Fruit fly (Drosophila melanogaster) whole organism, embryonic: ENCODE data around the gene hiro.

Experiments
- CG10209 ChIP-seq: fragments of 200-800 bp; sonication (Bioruptor generic); optimal IDR thresholded peaks from 3 replicates; lab custom pipeline; 2017; ENCODE audit warnings: missing biosample characterization, mild to moderate bottlenecking, missing genetic modification characterization, missing genetic modification reagents
- CG11695 ChIP-seq: fragments of 200-800 bp; sonication (Bioruptor generic); IDR thresholded peaks from 3 replicates; pipeline ENCODE4 v1.3.6; 2022; ENCODE audit warnings: missing biosample characterization, missing genetic modification characterization
- CG12219 ChIP-seq: fragments of 200-800 bp; sonication (Bioruptor generic); optimal IDR thresholded peaks from 3 replicates; lab custom pipeline; 2018; ENCODE audit warnings: missing biosample characterization, mild to moderate bottlenecking, missing genetic modification characterization
- CG12769 ChIP-seq: fragments of 200-800 bp; sonication (Bioruptor generic); optimal IDR thresholded peaks from 2 replicates; lab custom pipeline; 2019; ENCODE audit warnings: missing biosample characterization, mild to moderate bottlenecking, missing genetic modification characterization, moderate library complexity
- CG13123 ChIP-seq: fragments of 200-800 bp; sonication (Bioruptor generic); optimal IDR thresholded peaks from 2 replicates; lab custom pipeline; 2016; ENCODE audit warnings: missing biosample characterization, missing genetic modification characterization
- CG16863 ChIP-seq: fragments of 200-800 bp; sonication (Bioruptor generic); optimal IDR thresholded peaks from 3 replicates; lab custom pipeline; 2016; ENCODE audit warnings: missing biosample characterization, missing genetic modification characterization
- CG1792 ChIP-seq: fragments of 200-800 bp; sonication (Bioruptor generic); optimal IDR thresholded peaks from 2 replicates; lab custom pipeline; 2016; ENCODE audit warnings: missing biosample characterization, missing genetic modification characterization
- CG18011 ChIP-seq: fragments of 200-800 bp; sonication (Bioruptor generic); optimal IDR thresholded peaks from 2 replicates; lab custom pipeline; 2017; ENCODE audit warnings: missing biosample characterization, missing genetic modification characterization, mild to moderate bottlenecking, moderate library complexity, missing genotype
- CG2120 ChIP-seq: fragments of 200-800 bp; sonication (Bioruptor generic); optimal IDR thresholded peaks from 3 replicates; lab custom pipeline; 2016; ENCODE audit warnings: missing biosample characterization, missing genetic modification characterization
- CG2712 ChIP-seq: fragments of 200-800 bp; optimal IDR thresholded peaks from 3 replicates; lab custom pipeline; 2019; ENCODE audit warnings: missing biosample characterization, mild to moderate bottlenecking, missing genetic modification characterization, moderate library complexity
- CG31365 ChIP-seq: fragments of 200-800 bp; sonication (Bioruptor generic); optimal IDR thresholded peaks from 2 replicates; lab custom pipeline; 2018; ENCODE audit warnings: missing biosample characterization, mild to moderate bottlenecking, missing genetic modification characterization
- CG31441 ChIP-seq: fragments of 200-800 bp; sonication (Bioruptor generic); IDR thresholded peaks from 2 replicates; pipeline ENCODE4 v1.3.6; 2022; ENCODE audit warnings: missing biosample characterization, missing genetic modification characterization
- CG32767 ChIP-seq: fragments of 200-800 bp; sonication (Bioruptor generic); IDR thresholded peaks from 2 replicates; pipeline ENCODE4 v1.3.6; 2022; ENCODE audit warnings: missing biosample characterization, missing genetic modification characterization
- CG34422 ChIP-seq: fragments of 200-800 bp; sonication (Bioruptor generic); IDR thresholded peaks from 3 replicates; pipeline ENCODE4 v1.3.6; 2022; ENCODE audit warnings: missing biosample characterization, missing genetic modification characterization
- CG4328 ChIP-seq: fragments of 200-800 bp; sonication (Bioruptor generic); optimal IDR thresholded peaks from 3 replicates; lab custom pipeline; 2017; ENCODE audit warnings: missing biosample characterization, missing genetic modification reagents, missing genetic modification characterization
- CG4360 ChIP-seq: fragments of 200-800 bp; sonication (Bioruptor generic); IDR thresholded peaks from 2 replicates; pipeline ENCODE4 v1.3.6; 2022; ENCODE audit warnings: missing biosample characterization, missing genetic modification characterization
- CG8281 ChIP-seq: fragments of 200-800 bp; sonication (Bioruptor generic); optimal IDR thresholded peaks from 2 replicates; lab custom pipeline; 2018; ENCODE audit warnings: missing biosample characterization, mild to moderate bottlenecking, missing genetic modification characterization, moderate library complexity
- CG8478 ChIP-seq: fragments of >200 bp; optimal IDR thresholded peaks from 2 replicates; lab custom pipeline; 2018
- CG8924 ChIP-seq: fragments of 200-800 bp; optimal IDR thresholded peaks from 3 replicates; lab custom pipeline; 2019; ENCODE audit warnings: missing biosample characterization, mild to moderate bottlenecking, missing genetic modification characterization, moderate library complexity
- CkIIα-i1 ChIP-seq: fragments of 200-800 bp; sonication (Bioruptor generic); IDR thresholded peaks from 2 replicates; pipeline ENCODE4 v1.3.6; 2022; ENCODE audit warnings: missing biosample characterization, missing genetic modification characterization
- D ChIP-seq, 2 experiments: fragments of 200-800 bp in 1 of 2; fragments of >200 bp in 1 of 2; sonication (Bioruptor generic) in 1 of 2; optimal IDR thresholded peaks; 2 replicates in 1 of 2; 3 replicates in 1 of 2; lab custom pipeline; 2017; ENCODE audit warnings: mild to moderate bottlenecking in 1 of 2, missing biosample characterization in 1 of 2, missing genetic modification characterization in 1 of 2, missing genetic modification reagents in 1 of 2
- Dip3 ChIP-seq: fragments of 200-800 bp; sonication (Bioruptor generic); optimal IDR thresholded peaks from 3 replicates; lab custom pipeline; 2016; ENCODE audit warnings: missing biosample characterization, missing genetic modification characterization
- Fer1 ChIP-seq: fragments of 200-800 bp; sonication (Bioruptor generic); optimal IDR thresholded peaks from 2 replicates; lab custom pipeline; 2017; ENCODE audit warnings: missing biosample characterization, mild to moderate bottlenecking, missing genetic modification characterization
- GATAe ChIP-seq: fragments of 200-800 bp; sonication (Bioruptor generic); conservative IDR thresholded peaks from 2 replicates; pipeline ENCODE4 v1.3.6; 2022; ENCODE audit warnings: missing biosample characterization, missing genetic modification characterization
- Hmr ChIP-seq: fragments of 200-800 bp; sonication (Bioruptor generic); optimal IDR thresholded peaks from 3 replicates; lab custom pipeline; 2017; ENCODE audit warnings: mild to moderate bottlenecking, missing biosample characterization, missing genetic modification reagents, missing genetic modification characterization
- PHDP ChIP-seq: fragments of 200-800 bp; sonication (Bioruptor generic); optimal IDR thresholded peaks from 3 replicates; lab custom pipeline; 2018; ENCODE audit warnings: missing biosample characterization, mild to moderate bottlenecking, missing genetic modification characterization, moderate library complexity
- Rfx ChIP-seq: fragments of 200-800 bp; sonication (Bioruptor generic); IDR thresholded peaks from 2 replicates; pipeline ENCODE4 v1.3.6; 2022; ENCODE audit warnings: missing biosample characterization, missing genetic modification characterization
- Scr ChIP-seq: fragments of 200-800 bp; sonication (Bioruptor generic); IDR thresholded peaks from 2 replicates; pipeline ENCODE4 v1.3.6; 2022; ENCODE audit warnings: missing biosample characterization, missing genetic modification characterization; ENCODE audit not compliant: partially characterized antibody
- Sox100B ChIP-seq: fragments of 200-800 bp; sonication (Bioruptor generic); optimal IDR thresholded peaks from 3 replicates; lab custom pipeline; 2018; ENCODE audit warnings: missing biosample characterization, mild to moderate bottlenecking, missing genetic modification characterization
- ato ChIP-seq: fragments of 200-800 bp; sonication (Bioruptor generic); IDR thresholded peaks from 2 replicates; pipeline ENCODE4 v1.3.6; 2022; ENCODE audit warnings: missing biosample characterization, missing genetic modification characterization; ENCODE audit not compliant: partially characterized antibody
- bab2 ChIP-seq: fragments of 200-800 bp; sonication (Bioruptor generic); optimal IDR thresholded peaks from 2 replicates; lab custom pipeline; 2016; ENCODE audit warnings: missing biosample characterization, missing genetic modification characterization
- cad ChIP-seq: fragments of >200 bp; optimal IDR thresholded peaks from 2 replicates; lab custom pipeline; 2017; ENCODE audit warnings: missing biosample characterization, missing genetic modification characterization
- chif ChIP-seq, 2 experiments: fragments of 200-800 bp; sonication (Bioruptor generic); optimal IDR thresholded peaks; 3 replicates each; lab custom pipeline; 2016; ENCODE audit warnings: missing biosample characterization in 2 of 2, missing genetic modification characterization in 2 of 2
- crc ChIP-seq: fragments of 200-800 bp; sonication (Bioruptor generic); optimal IDR thresholded peaks from 2 replicates; lab custom pipeline; 2016; ENCODE audit warnings: missing biosample characterization, missing genetic modification characterization
- cwo ChIP-seq: fragments of 200-800 bp; sonication (Bioruptor generic); optimal IDR thresholded peaks from 3 replicates; lab custom pipeline; 2017; ENCODE audit warnings: missing biosample characterization, missing genetic modification characterization, mild to moderate bottlenecking, moderate library complexity, missing genetic modification reagents
- ftz-f1 ChIP-seq: fragments of 200-800 bp; sonication (Bioruptor generic); optimal IDR thresholded peaks from 2 replicates; lab custom pipeline; 2016; ENCODE audit warnings: missing biosample characterization, missing genetic modification characterization
- gsb ChIP-seq: fragments of 200-800 bp; sonication (Bioruptor generic); IDR thresholded peaks from 2 replicates; pipeline ENCODE4 v1.3.6; 2022; ENCODE audit warnings: missing biosample characterization, missing genetic modification characterization
- gt ChIP-seq: fragments of 200-800 bp; sonication (Bioruptor generic); IDR thresholded peaks from 2 replicates; pipeline ENCODE4 v1.3.6; 2022; ENCODE audit warnings: missing biosample characterization, missing genetic modification characterization
- jing ChIP-seq: fragments of 200-800 bp; sonication (Bioruptor generic); optimal IDR thresholded peaks from 2 replicates; lab custom pipeline; 2018; ENCODE audit warnings: missing biosample characterization, mild to moderate bottlenecking, missing genetic modification characterization
- mld ChIP-seq: fragments of 200-800 bp; sonication (Bioruptor generic); IDR thresholded peaks from 3 replicates; pipeline ENCODE4 v1.3.6; 2022; ENCODE audit warnings: missing biosample characterization, missing genetic modification characterization; ENCODE audit not compliant: partially characterized antibody
- nau ChIP-seq: fragments of 200-800 bp; sonication (Bioruptor generic); optimal IDR thresholded peaks from 3 replicates; lab custom pipeline; 2017; ENCODE audit warnings: missing biosample characterization, mild to moderate bottlenecking, missing genetic modification characterization, missing genetic modification reagents
- peb ChIP-seq: fragments of 200-800 bp; sonication (Bioruptor generic); IDR thresholded peaks from 2 replicates; pipeline ENCODE4 v1.3.6; 2022; ENCODE audit warnings: missing biosample characterization, missing genetic modification characterization
- phol ChIP-seq: fragments of 200-800 bp; sonication (Bioruptor generic); optimal IDR thresholded peaks from 3 replicates; lab custom pipeline; 2018; ENCODE audit warnings: missing biosample characterization, mild to moderate bottlenecking, missing genetic modification characterization, moderate library complexity
- pnt ChIP-seq: fragments of 200-800 bp; sonication (Bioruptor generic); optimal IDR thresholded peaks from 3 replicates; lab custom pipeline; 2016; ENCODE audit warnings: missing biosample characterization, missing genetic modification characterization
- prd ChIP-seq, 3 experiments: fragments of >200 bp in 2 of 3; fragments of 200-800 bp in 1 of 3; sonication (Bioruptor generic) in 1 of 3; optimal IDR thresholded peaks in 2 of 3; IDR thresholded peaks in 1 of 3; 2 replicates in 2 of 3; 3 replicates in 1 of 3; pipeline versions ENCODE4 v1.3.6 to Lab custom; 2017 to 2022; ENCODE audit warnings: missing biosample characterization in 1 of 3, missing genetic modification characterization in 1 of 3
- ranshi ChIP-seq: fragments of 200-800 bp; sonication (Bioruptor generic); IDR thresholded peaks from 2 replicates; pipeline ENCODE4 v1.3.6; 2022; ENCODE audit warnings: missing biosample characterization, missing genetic modification characterization
- zen ChIP-seq: fragments of 200-800 bp; sonication (Bioruptor generic); optimal IDR thresholded peaks from 3 replicates; lab custom pipeline; 2018; ENCODE audit warnings: missing biosample characterization, mild to moderate bottlenecking, missing genetic modification characterization, moderate library complexity
- zfh1 ChIP-seq: fragments of 200-800 bp; sonication (Bioruptor generic); IDR thresholded peaks from 3 replicates; pipeline ENCODE4 v1.3.6; 2022; ENCODE audit warnings: missing biosample characterization, missing genetic modification characterization

The hiro gene

dm6 chr3L:725527-726191, 37.9 kb upstream of the hiro start (continued):
- TF ChIP-seq ftz-f1 (GFP tag; lab: Kevin White, UChicago) = no peak
- TF ChIP-seq D (optimal IDR thresholded peaks at IDR 0.05; lab: Kevin White, UChicago) = no peak
- peak; percentile 86 for TF ChIP-seq D (GFP tag; optimal IDR thresholded peaks at IDR 0.05; lab: Kevin White, UChicago)
- no peak for TF ChIP-seq cwo (GFP tag; lab: Kevin White, UChicago)
- TF ChIP-seq bab2 = peak; percentile 82
- peak; percentile 50 for TF ChIP-seq CG1792
- peak; percentile 78 for TF ChIP-seq CG10209 (GFP tag; lab: Kevin White, UChicago)
- peak; percentile 36 for TF ChIP-seq CG8281
- TF ChIP-seq Scr (GFP tag; lab: Robert Waterston, UW) = no peak
- TF ChIP-seq chif (GFP tag; optimal IDR thresholded peaks at IDR 0.05; lab: Kevin White, UChicago) = peak; percentile 84 to 96
- TF ChIP-seq CG16863 (GFP tag; lab: Kevin White, UChicago) = peak; percentile 84
- peak; percentile 51 for TF ChIP-seq PHDP (tag; lab: Kevin White, UChicago)
- no peak for TF ChIP-seq CG8478 (lab: Kevin White, UChicago)
- TF ChIP-seq CG4328 = no peak
- TF ChIP-seq CG8924 (tag; lab: Kevin White, UChicago) = peak; percentile 83
- TF ChIP-seq CG31441 (GFP tag; lab: Robert Waterston, UW) = peak; percentile 85
- TF ChIP-seq Dip3 (GFP tag; lab: Kevin White, UChicago) = no peak
- peak; percentile 64; the same call in 2 of the 3 replicates for TF ChIP-seq CG34422 (GFP tag; lab: Robert Waterston, UW)
- TF ChIP-seq CG13123 (GFP tag; lab: Kevin White, UChicago) = peak; percentile 73
- TF ChIP-seq mld (GFP tag; lab: Robert Waterston, UW) = no peak
- peak; percentile 88 for TF ChIP-seq phol (tag; lab: Kevin White, UChicago)
- peak; percentile 79 for TF ChIP-seq peb (GFP tag; lab: Robert Waterston, UW)
- no peak for TF ChIP-seq nau
- no peak for TF ChIP-seq Fer1
- TF ChIP-seq CkIIα-i1 (GFP tag; lab: Robert Waterston, UW) = no peak
- TF ChIP-seq cad (GFP tag; lab: Kevin White, UChicago) = no peak
- peak; percentile 77; the same call in 1 of the 2 replicates for TF ChIP-seq ranshi (GFP tag; lab: Robert Waterston, UW)
- TF ChIP-seq Hmr = no peak
- TF ChIP-seq CG32767 (GFP tag; lab: Robert Waterston, UW) = 0 out of 2 replicates have a peak, but pooled peaks have one; percentile 45
- no peak for TF ChIP-seq gsb (GFP tag; lab: Robert Waterston, UW)
- peak; percentile 87 for TF ChIP-seq zen
- no peak for TF ChIP-seq prd (optimal IDR thresholded peaks at IDR 0.05; lab: Kevin White, UChicago)
- TF ChIP-seq prd (GFP tag; IDR thresholded peaks at IDR 0.05; lab: Robert Waterston, UW) = peak; percentile 94
- peak; percentile 61 for TF ChIP-seq jing (GFP tag; lab: Kevin White, UChicago)
- no peak for TF ChIP-seq CG2120
- peak; percentile 70; the same call in 2 of the 3 replicates for TF ChIP-seq CG11695 (GFP tag; lab: Robert Waterston, UW)
- peak; percentile 70 for TF ChIP-seq CG12219 (GFP tag; lab: Kevin White, UChicago)
- peak; percentile 89 for TF ChIP-seq pnt (GFP tag; lab: Kevin White, UChicago)
- no peak for TF ChIP-seq ato (GFP tag; lab: Robert Waterston, UW)
- peak; percentile 98 for TF ChIP-seq zfh1 (GFP tag; lab: Robert Waterston, UW)
- TF ChIP-seq gt = peak; percentile 65; the same call in 1 of the 2 replicates
- TF ChIP-seq CG12769 = no peak
- no peak for TF ChIP-seq CG31365 (tag; lab: Kevin White, UChicago)
- TF ChIP-seq Sox100B (GFP tag; lab: Kevin White, UChicago) = peak; percentile 33
- no peak for TF ChIP-seq CG18011 (GFP tag; lab: Kevin White, UChicago)
- peak; percentile 50 for TF ChIP-seq crc (GFP tag; lab: Kevin White, UChicago)
- 0 out of 2 replicates have a peak, but pooled peaks have one; percentile 52 for TF ChIP-seq CG4360
- no peak for TF ChIP-seq Rfx
- no peak for TF ChIP-seq GATAe (GFP tag; lab: Robert Waterston, UW)
- peak; percentile 95 for TF ChIP-seq CG2712 (tag; lab: Kevin White, UChicago)
